Fruit fly (Drosophila melanogaster) whole organism, adult: ENCODE measurements around the gene CG14014.

Source experiments
- CG1620 ChIP-seq: fragments of 200-800 bp; sonication (Bioruptor generic); optimal IDR thresholded peaks from 2 replicates; lab custom pipeline; 2016; ENCODE audit warnings: missing biosample characterization, missing genetic modification characterization
- Hr96 ChIP-seq: fragments of 200-800 bp; sonication (Bioruptor generic); optimal IDR thresholded peaks from 2 replicates; lab custom pipeline; 2016; ENCODE audit warnings: missing biosample characterization, missing genetic modification characterization
- toe ChIP-seq: fragments of 200-800 bp; sonication (Bioruptor generic); optimal IDR thresholded peaks from 2 replicates; lab custom pipeline; 2016; ENCODE audit warnings: missing biosample characterization, missing genetic modification characterization

DNA sequence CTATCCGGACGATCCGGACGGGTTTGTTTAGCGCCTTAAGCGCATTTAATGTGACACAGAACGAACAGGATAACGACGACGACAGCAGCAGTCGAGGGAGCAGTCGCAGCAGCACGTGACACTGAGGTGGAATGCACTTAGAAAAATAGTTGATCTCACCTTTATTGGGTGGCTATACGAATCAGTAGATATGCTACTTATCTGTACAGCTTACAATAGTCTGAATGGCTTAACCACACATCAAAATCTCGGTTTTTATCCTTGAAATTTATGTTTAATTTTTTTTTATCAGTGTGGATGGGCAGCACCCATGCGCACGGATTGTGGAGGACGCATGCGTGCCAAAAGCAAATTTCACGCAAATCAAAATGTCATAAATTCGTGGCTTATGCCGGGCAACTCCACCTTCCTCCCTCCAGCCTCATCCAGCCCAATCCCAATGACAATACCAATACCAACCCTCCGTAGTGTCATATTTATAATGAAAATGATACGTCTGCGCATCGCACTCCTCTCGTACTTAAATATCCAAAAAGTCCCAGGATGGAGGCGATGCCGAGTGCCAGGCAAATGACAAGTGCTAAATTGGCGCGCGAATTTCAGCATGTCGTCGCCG, 42.7 kb downstream of the CG14014 start:
- TF ChIP-seq Hr96 (GFP tag; lab: Kevin White, UChicago), result no peak
- TF ChIP-seq CG1620, result no peak
- no peak for TF ChIP-seq toe (GFP tag; lab: Kevin White, UChicago)
